Worm (Caenorhabditis elegans) whole organism, L4 larva: ENCODE measurements around the gene C17G10.1.

Experiments
- D1046.2 ChIP-seq: fragments of 200-800 bp; sonication (Bioruptor generic); IDR thresholded peaks from 2 replicates; pipeline ENCODE4 v1.3.6; 2022; ENCODE audit warnings: missing genetic modification characterization, missing compliant biosample characterization
- R02D3.7 ChIP-seq: fragments of 150-350 bp; sonication (generic microtip); optimal IDR thresholded peaks from 3 replicates; lab custom pipeline; 2014; ENCODE audit warnings: missing biosample characterization, missing genetic modification characterization
- T26A8.4 ChIP-seq: fragments of 200-800 bp; sonication (Bioruptor generic); IDR thresholded peaks from 2 replicates; pipeline ENCODE4 v1.3.6; 2022; ENCODE audit warnings: missing genetic modification characterization, missing compliant biosample characterization
- Y105C5A.15 ChIP-seq: fragments of 200-800 bp; sonication (Bioruptor generic); IDR thresholded peaks from 2 replicates; pipeline ENCODE4 v1.3.6; 2022; ENCODE audit warnings: missing genetic modification characterization, missing compliant biosample characterization
- Y48G9A.11 ChIP-seq: fragments of 200-800 bp; sonication (Bioruptor generic); IDR thresholded peaks from 2 replicates; pipeline ENCODE4 v1.3.6; 2022; ENCODE audit warnings: missing genetic modification reagents, missing genetic modification characterization, missing compliant biosample characterization
- Y5F2A.4 ChIP-seq: fragments of 200-800 bp; sonication (Bioruptor generic); optimal IDR thresholded peaks from 2 replicates; lab custom pipeline; 2018; ENCODE audit warnings: mild to moderate bottlenecking, missing genetic modification characterization, missing compliant biosample characterization
- Y75B8A.6 ChIP-seq: fragments of 200-800 bp; sonication (Bioruptor generic); IDR thresholded peaks from 2 replicates; pipeline ENCODE4 v1.3.6; 2022; ENCODE audit warnings: missing genetic modification reagents, missing genetic modification characterization, missing compliant biosample characterization
- ZK546.5 ChIP-seq, 2 experiments: sonication (generic microtip); optimal IDR thresholded peaks; 2 replicates each; lab custom pipeline; 2017; ENCODE audit warnings: missing biosample characterization in 2 of 2, missing genetic modification characterization in 2 of 2
- aly-2 ChIP-seq: sonication (generic microtip); optimal IDR thresholded peaks from 2 replicates; lab custom pipeline; 2018; ENCODE audit warnings: missing biosample characterization, missing genetic modification characterization
- attf-4 ChIP-seq: sonication (generic microtip); optimal IDR thresholded peaks from 3 replicates; lab custom pipeline; 2017; ENCODE audit warnings: missing biosample characterization, missing genetic modification characterization
- ceh-28 ChIP-seq: fragments of 150-350 bp; optimal IDR thresholded peaks from 2 replicates; lab custom pipeline; 2014; ENCODE audit warnings: missing biosample characterization, missing genetic modification reagents, missing genetic modification characterization
- ceh-32 ChIP-seq: sonication (generic microtip); optimal IDR thresholded peaks from 2 replicates; lab custom pipeline; 2016; ENCODE audit warnings: mild to moderate bottlenecking, missing genetic modification characterization, missing compliant biosample characterization; ENCODE audit not compliant: poor library complexity
- ctbp-1 ChIP-seq: fragments of 200-800 bp; sonication (Bioruptor generic); IDR thresholded peaks from 2 replicates; pipeline ENCODE4 v1.3.6; 2022; ENCODE audit warnings: missing genetic modification reagents, missing genetic modification characterization, missing compliant biosample characterization
- daf-12 ChIP-seq: fragments of 150-350 bp; optimal IDR thresholded peaks from 2 replicates; lab custom pipeline; 2014; ENCODE audit warnings: missing biosample characterization, missing genetic modification reagents, missing genetic modification characterization
- dmd-6 ChIP-seq: fragments of 200-800 bp; sonication (Bioruptor generic); IDR thresholded peaks from 2 replicates; pipeline ENCODE4 v1.3.6; 2022; ENCODE audit warnings: missing genetic modification reagents, missing genetic modification characterization, missing compliant biosample characterization
- dpl-1 ChIP-seq: fragments of 150-350 bp; optimal IDR thresholded peaks from 2 replicates; lab custom pipeline; 2014; ENCODE audit warnings: missing biosample characterization, missing genetic modification reagents, missing genetic modification characterization
- duxl-1 ChIP-seq: sonication (generic microtip); optimal IDR thresholded peaks from 2 replicates; lab custom pipeline; 2016; ENCODE audit warnings: mild to moderate bottlenecking, missing genetic modification characterization, moderate library complexity, missing compliant biosample characterization; ENCODE audit not compliant: poor library complexity
- dve-1 ChIP-seq: sonication (generic microtip); optimal IDR thresholded peaks from 2 replicates; lab custom pipeline; 2017; ENCODE audit warnings: antibody characterized with exemption, mild to moderate bottlenecking, missing genetic modification characterization, missing compliant biosample characterization; ENCODE audit not compliant: insufficient read depth
- egl-27 ChIP-seq: sonication (generic microtip); optimal IDR thresholded peaks from 3 replicates; lab custom pipeline; 2017; ENCODE audit warnings: missing biosample characterization, missing genetic modification reagents, missing genetic modification characterization
- fos-1 ChIP-seq: fragments of 150-350 bp; optimal IDR thresholded peaks from 2 replicates; lab custom pipeline; 2014; ENCODE audit warnings: missing biosample characterization, missing genetic modification characterization
- gei-8 ChIP-seq: fragments of 200-800 bp; sonication (Bioruptor generic); optimal IDR thresholded peaks from 2 replicates; lab custom pipeline; 2018; ENCODE audit warnings: mild to moderate bottlenecking, missing genetic modification characterization, missing compliant biosample characterization
- jun-1 ChIP-seq: fragments of 150-350 bp; optimal IDR thresholded peaks from 2 replicates; lab custom pipeline; 2014; ENCODE audit warnings: missing biosample characterization, missing genetic modification reagents, missing genetic modification characterization
- lin-13 ChIP-seq: fragments of 150-350 bp; optimal IDR thresholded peaks from 2 replicates; lab custom pipeline; 2014; ENCODE audit warnings: missing biosample characterization, missing genetic modification reagents, missing genetic modification characterization
- lin-38 ChIP-seq: fragments of 200-800 bp; sonication (Bioruptor generic); IDR thresholded peaks from 2 replicates; pipeline ENCODE4 v1.3.6; 2022; ENCODE audit warnings: missing genetic modification reagents, missing genetic modification characterization, missing compliant biosample characterization
- lir-3 ChIP-seq: sonication (generic microtip); optimal IDR thresholded peaks from 2 replicates; lab custom pipeline; 2016; ENCODE audit warnings: mild to moderate bottlenecking, missing genetic modification characterization, missing compliant biosample characterization
- lsy-2 ChIP-seq, 2 experiments: fragments of 150-350 bp in 1 of 2; sonication (generic microtip) in 1 of 2; optimal IDR thresholded peaks; 2 replicates each; lab custom pipeline; 2014 to 2017; ENCODE audit warnings: missing biosample characterization in 2 of 2, missing genetic modification characterization in 2 of 2
- madf-9 ChIP-seq: fragments of 200-800 bp; sonication (Bioruptor generic); conservative IDR thresholded peaks from 2 replicates; pipeline ENCODE4 v1.3.6; 2022; ENCODE audit warnings: missing genetic modification reagents, missing genetic modification characterization, missing compliant biosample characterization
- mdt-29 ChIP-seq: fragments of 200-800 bp; sonication (Bioruptor generic); IDR thresholded peaks from 2 replicates; pipeline ENCODE4 v1.3.6; 2022; ENCODE audit warnings: missing genetic modification reagents, missing genetic modification characterization, missing compliant biosample characterization
- mep-1 ChIP-seq: fragments of 150-350 bp; sonication (generic microtip); optimal IDR thresholded peaks from 3 replicates; lab custom pipeline; 2014; ENCODE audit warnings: missing biosample characterization, missing genetic modification characterization
- mxl-3 ChIP-seq: fragments of 200-800 bp; sonication (Bioruptor generic); optimal IDR thresholded peaks from 2 replicates; lab custom pipeline; 2018; ENCODE audit warnings: mild to moderate bottlenecking, missing genetic modification characterization, missing compliant biosample characterization
- nhr-10 ChIP-seq: fragments of 150-350 bp; optimal IDR thresholded peaks from 2 replicates; lab custom pipeline; 2014; ENCODE audit warnings: missing biosample characterization, missing genetic modification characterization
- nhr-11 ChIP-seq: fragments of 150-350 bp; optimal IDR thresholded peaks from 2 replicates; lab custom pipeline; 2014; ENCODE audit warnings: missing biosample characterization, missing genetic modification characterization
- nhr-25 ChIP-seq: sonication (generic microtip); optimal IDR thresholded peaks from 2 replicates; lab custom pipeline; 2017; ENCODE audit warnings: missing genetic modification characterization, mild to moderate bottlenecking, missing compliant biosample characterization, antibody characterized with exemption, moderate library complexity, borderline replicate concordance; ENCODE audit not compliant: insufficient read depth
- nhr-48 ChIP-seq: sonication (generic microtip); optimal IDR thresholded peaks from 2 replicates; lab custom pipeline; 2016; ENCODE audit warnings: mild to moderate bottlenecking, missing genetic modification characterization, missing compliant biosample characterization
- nhr-6 ChIP-seq: fragments of 150-350 bp; optimal IDR thresholded peaks from 2 replicates; lab custom pipeline; 2014; ENCODE audit warnings: missing biosample characterization, missing genetic modification characterization
- nhr-77 ChIP-seq: fragments of 150-350 bp; optimal IDR thresholded peaks from 2 replicates; lab custom pipeline; 2014; ENCODE audit warnings: missing biosample characterization, missing genetic modification characterization
- php-3 ChIP-seq: fragments of 200-800 bp; sonication (Bioruptor generic); IDR thresholded peaks from 2 replicates; pipeline ENCODE4 v1.3.6; 2022; ENCODE audit warnings: missing genetic modification reagents, missing genetic modification characterization, missing compliant biosample characterization
- pqm-1 ChIP-seq: sonication (generic microtip); optimal IDR thresholded peaks from 2 replicates; lab custom pipeline; 2017; ENCODE audit warnings: missing biosample characterization, missing genetic modification characterization
- saeg-2 ChIP-seq: fragments of 200-800 bp; sonication (Bioruptor generic); IDR thresholded peaks from 2 replicates; pipeline ENCODE4 v1.3.6; 2022; ENCODE audit warnings: missing genetic modification reagents, missing genetic modification characterization, missing compliant biosample characterization
- skn-1 ChIP-seq: fragments of 150-350 bp; optimal IDR thresholded peaks from 2 replicates; lab custom pipeline; 2014; ENCODE audit warnings: missing biosample characterization, missing genetic modification characterization
- spr-3 ChIP-seq: fragments of 200-800 bp; sonication (Bioruptor generic); optimal IDR thresholded peaks from 2 replicates; lab custom pipeline; 2018; ENCODE audit warnings: mild to moderate bottlenecking, missing genetic modification characterization, missing compliant biosample characterization
- unc-130 ChIP-seq: sonication (generic microtip); optimal IDR thresholded peaks from 2 replicates; lab custom pipeline; 2016; ENCODE audit warnings: missing genetic modification reagents, missing genetic modification characterization, missing compliant biosample characterization
- unc-39 ChIP-seq: sonication (generic microtip); optimal IDR thresholded peaks from 2 replicates; lab custom pipeline; 2017; ENCODE audit warnings: missing biosample characterization, missing genetic modification characterization
- unc-62 ChIP-seq, 3 experiments: fragments of 150-350 bp in 1 of 3; sonication (generic microtip); optimal IDR thresholded peaks in 2 of 3; peaks in 1 of 3; 1 replicate in 1 of 3; 2 replicates in 2 of 3; lab custom pipeline; 2014 to 2017; ENCODE audit warnings: missing biosample characterization in 3 of 3, missing genetic modification characterization in 3 of 3, missing genetic modification reagents in 3 of 3, missing genotype in 1 of 3
- zag-1 ChIP-seq: fragments of 150-350 bp; optimal IDR thresholded peaks from 2 replicates; lab custom pipeline; 2014; ENCODE audit warnings: missing biosample characterization, missing genetic modification characterization
- zfp-3 ChIP-seq: fragments of 200-800 bp; sonication (Bioruptor generic); conservative IDR thresholded peaks from 2 replicates; pipeline ENCODE4 v1.3.6; 2022; ENCODE audit warnings: missing genetic modification reagents, missing genetic modification characterization, missing compliant biosample characterization
- zip-11 ChIP-seq: fragments of 200-800 bp; sonication (Bioruptor generic); IDR thresholded peaks from 2 replicates; pipeline ENCODE4 v1.3.6; 2022; ENCODE audit warnings: missing genetic modification characterization, missing compliant biosample characterization
- zip-2 ChIP-seq: fragments of 150-350 bp; optimal IDR thresholded peaks from 2 replicates; lab custom pipeline; 2014; ENCODE audit warnings: missing biosample characterization, missing genetic modification characterization
- ztf-11 ChIP-seq: fragments of 150-350 bp; optimal IDR thresholded peaks from 2 replicates; lab custom pipeline; 2014; ENCODE audit warnings: missing biosample characterization, missing genetic modification characterization

C17G10.1 gene

DNA sequence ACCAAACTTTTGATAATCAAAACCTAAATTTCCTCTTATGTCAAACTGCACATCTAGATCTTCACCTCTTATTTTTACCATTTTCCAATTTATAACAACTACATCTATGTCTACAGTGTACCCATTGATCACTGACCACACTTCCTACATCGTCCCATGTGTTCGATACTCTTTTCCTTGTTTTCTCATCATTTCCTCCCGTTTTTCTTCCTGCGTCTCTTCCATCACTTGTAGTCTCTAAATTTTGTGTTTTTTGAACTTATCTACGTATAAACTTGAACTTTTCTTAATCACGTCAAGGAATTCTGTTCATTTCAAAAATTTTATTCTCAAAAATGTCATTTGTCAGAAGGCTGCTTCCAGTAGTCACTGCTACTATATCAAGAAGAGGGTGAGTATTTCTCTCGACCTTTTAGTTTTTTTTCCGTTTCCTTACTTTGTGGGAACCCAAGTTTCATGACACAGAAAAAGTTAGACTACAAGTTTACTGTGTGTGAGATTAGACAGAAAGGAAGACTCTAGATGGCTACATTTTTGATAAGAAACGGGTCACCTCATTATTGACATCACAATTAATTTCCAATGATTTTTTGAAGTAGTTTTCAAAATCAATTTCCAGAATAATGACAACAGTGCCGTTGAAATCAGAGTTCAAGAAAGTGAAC lies 24.1 kb upstream of the C17G10.1 start (continued):
- TF ChIP-seq aly-2 (tag; lab: Kevin White, UChicago) = no peak
- no peak for TF ChIP-seq nhr-77
- TF ChIP-seq gei-8 = no peak
- TF ChIP-seq jun-1 = no peak
- TF ChIP-seq mxl-3 (GFP tag; lab: Kevin White, UChicago) = peak; percentile 6
- TF ChIP-seq attf-4 (tag; lab: Kevin White, UChicago) = no peak
- TF ChIP-seq skn-1 (tag; lab: Kevin White, UChicago) = no peak
- no peak for TF ChIP-seq lir-3 (tag; lab: Kevin White, UChicago)
- no peak for TF ChIP-seq duxl-1
- peak; percentile 19 for TF ChIP-seq nhr-6 (tag; lab: Kevin White, UChicago)
- no peak for TF ChIP-seq zfp-3 (GFP tag; lab: Robert Waterston, UW)
- no peak for TF ChIP-seq R02D3.7
- no peak for TF ChIP-seq unc-62 (GFP tag; optimal IDR thresholded peaks at IDR 0.05 in 1 of 2; lab: Kevin White, UChicago)
- TF ChIP-seq unc-62 (tag; optimal IDR thresholded peaks at IDR 0.05; lab: Kevin White, UChicago) = no peak
- TF ChIP-seq unc-39 = no peak
- TF ChIP-seq lin-13 = peak; percentile 7
- no peak for TF ChIP-seq Y48G9A.11 (GFP tag; lab: Robert Waterston, UW)
- TF ChIP-seq nhr-11 = no peak
- TF ChIP-seq lin-38 (GFP tag; lab: Robert Waterston, UW) = no peak
- TF ChIP-seq dve-1 = peak; percentile 55
- no peak for TF ChIP-seq madf-9 (GFP tag; lab: Robert Waterston, UW)
- no peak for TF ChIP-seq zag-1 (tag; lab: Kevin White, UChicago)
- peak; percentile 57 for TF ChIP-seq dmd-6 (GFP tag; lab: Robert Waterston, UW)
- TF ChIP-seq Y5F2A.4 (GFP tag; lab: Kevin White, UChicago) = no peak
- no peak for TF ChIP-seq ZK546.5 (tag; optimal IDR thresholded peaks at IDR 0.05; lab: Kevin White, UChicago)
- no peak for TF ChIP-seq ceh-28 (tag; lab: Kevin White, UChicago)
- TF ChIP-seq, all 104 proteins: peak for 23

DNA sequence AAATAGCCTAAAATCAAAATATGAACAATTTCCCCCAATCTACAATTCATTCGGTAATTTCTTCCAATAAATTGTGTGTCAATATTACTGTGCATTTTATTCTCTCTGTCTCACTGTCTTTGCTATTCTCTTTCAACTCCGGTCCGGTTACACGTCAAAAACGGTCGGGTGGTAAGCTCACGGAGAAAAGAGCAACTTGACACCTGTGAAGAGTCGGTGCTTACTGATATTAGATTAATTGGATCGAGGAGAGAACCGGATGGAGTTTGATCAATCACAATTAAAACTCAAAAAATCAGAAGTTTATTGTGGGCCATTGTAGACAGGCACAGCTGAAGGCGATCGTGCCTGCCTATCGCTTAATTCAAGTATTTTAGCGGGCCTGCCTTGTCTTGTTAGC lies 21.4 kb upstream of the C17G10.1 start:
- peak; percentile 60; the same call in 1 of the 2 replicates for TF ChIP-seq T26A8.4 (GFP tag; lab: Robert Waterston, UW)
- no peak for TF ChIP-seq fos-1 (tag; lab: Kevin White, UChicago)
- no peak for TF ChIP-seq php-3
- TF ChIP-seq unc-39 = no peak
- TF ChIP-seq zip-2 (tag; lab: Kevin White, UChicago) = peak; percentile 3
- 0 out of 2 replicates have a peak, but pooled peaks have one; percentile 7 for TF ChIP-seq mdt-29 (GFP tag; lab: Robert Waterston, UW)
- no peak for TF ChIP-seq ZK546.5 (tag; optimal IDR thresholded peaks at IDR 0.05; lab: Kevin White, UChicago)
- no peak for TF ChIP-seq nhr-10 (tag; lab: Kevin White, UChicago)
- no peak for TF ChIP-seq skn-1 (tag; lab: Kevin White, UChicago)
- no peak for TF ChIP-seq daf-12
- peak; percentile 83; the same call in 1 of the 2 replicates for TF ChIP-seq zfp-3 (GFP tag; lab: Robert Waterston, UW)
- no peak for TF ChIP-seq saeg-2 (GFP tag; lab: Robert Waterston, UW)
- TF ChIP-seq zip-11 (GFP tag; lab: Robert Waterston, UW) = no peak
- no peak for TF ChIP-seq ceh-32 (tag; lab: Kevin White, UChicago)
- TF ChIP-seq nhr-25 (tag; lab: Kevin White, UChicago) = no peak
- no peak for TF ChIP-seq D1046.2
- no peak for TF ChIP-seq nhr-48 (tag; lab: Kevin White, UChicago)
- TF ChIP-seq dpl-1 (GFP tag; lab: Kevin White, UChicago) = no peak
- peak in 1 of 2 experiments; percentile 30 for TF ChIP-seq lsy-2 (tag; optimal IDR thresholded peaks at IDR 0.05; lab: Kevin White, UChicago)
- no peak for TF ChIP-seq ztf-11
- TF ChIP-seq unc-130 = no peak
- 0 out of 2 replicates have a peak, but pooled peaks have one; percentile 24 for TF ChIP-seq Y75B8A.6 (GFP tag; lab: Robert Waterston, UW)
- TF ChIP-seq aly-2 (tag; lab: Kevin White, UChicago) = no peak
- TF ChIP-seq ctbp-1 (GFP tag; lab: Robert Waterston, UW) = 0 out of 2 replicates have a peak, but pooled peaks have one; percentile 15
- TF ChIP-seq spr-3 = no peak
- TF ChIP-seq pqm-1 (tag; lab: Kevin White, UChicago) = no peak
- no peak for TF ChIP-seq attf-4 (tag; lab: Kevin White, UChicago)
- TF ChIP-seq nhr-77 = no peak
- peak; percentile 42 for TF ChIP-seq mep-1 (tag; lab: Kevin White, UChicago)
- TF ChIP-seq madf-9 (GFP tag; lab: Robert Waterston, UW) = no peak
- 0 out of 2 replicates have a peak, but pooled peaks have one; percentile 32 for TF ChIP-seq Y105C5A.15
- TF ChIP-seq egl-27 = no peak
- no peak for TF ChIP-seq duxl-1
